Fruit fly (Drosophila melanogaster): ENCODE measurements around the gene Ubqn.
A peak's percentile ranks its signal among the peaks of the same experiment; 100 is the strongest.

The Ubqn gene

DNA sequence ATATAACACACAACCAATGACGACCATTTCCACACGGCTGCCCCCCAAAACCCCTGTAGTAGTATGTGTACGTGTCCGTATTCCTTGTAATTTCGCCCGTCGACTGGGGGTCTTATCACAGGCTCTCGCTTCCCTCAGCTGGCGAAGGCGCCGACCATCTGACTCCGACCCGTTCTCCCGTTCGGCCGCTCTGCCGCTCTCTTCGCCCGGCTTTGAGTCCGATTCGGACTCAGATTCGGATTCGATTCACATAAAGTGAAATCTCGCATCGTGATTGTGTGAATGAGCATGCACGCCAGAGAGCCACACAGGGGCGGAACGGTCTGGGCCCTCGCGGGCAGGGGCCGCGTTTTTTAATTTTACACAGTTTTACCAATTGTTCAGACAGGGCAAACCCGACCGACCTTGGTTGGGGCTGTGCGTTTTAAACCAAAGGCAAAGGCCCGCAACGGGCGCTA is 17.9 kb upstream of the Ubqn start (continued):
- TF ChIP-seq dsx (GFP tag; optimal IDR thresholded peaks at IDR 0.05; ENCODE audit: poor library complexity, severe bottlenecking) (peak; percentile 27), eg (GFP tag; IDR thresholded peaks at IDR 0.05) (peak; percentile 80), Hr4 (GFP tag; optimal IDR thresholded peaks at IDR 0.05) (peak; percentile 23), CG6163 (GFP tag; IDR thresholded peaks at IDR 0.05) (peak; percentile 58; the same call in 2 of the 3 replicates), achi (GFP tag; optimal IDR thresholded peaks at IDR 0.05) (peak; percentile 10), topi (GFP tag; optimal IDR thresholded peaks at IDR 0.05) (peak; percentile 26), CG1621 (tag; optimal IDR thresholded peaks at IDR 0.05) (peak; percentile 55), ss (GFP tag; optimal IDR thresholded peaks at IDR 0.05) (peak in 1 of 2 experiments; percentile 32), CG32006 (GFP tag; optimal IDR thresholded peaks at IDR 0.05) (peak; percentile 48), Blimp-1 (GFP tag; optimal IDR thresholded peaks at IDR 0.05) (peak; percentile 24), lz (GFP tag; optimal IDR thresholded peaks at IDR 0.05) (peak; percentile 57), CG10669 (GFP tag; optimal IDR thresholded peaks at IDR 0.05) (peak; percentile 22), Met (GFP tag; optimal IDR thresholded peaks at IDR 0.05) (peak; percentile 27), CG11294 (GFP tag; IDR thresholded peaks at IDR 0.05) (0 out of 2 replicates have a peak, but pooled peaks have one; percentile 19), pdm3 (GFP tag; optimal IDR thresholded peaks at IDR 0.05) (peak; percentile 36), Eip78C (GFP tag) (peak; percentile 71), CG11902 (GFP tag; optimal IDR thresholded peaks at IDR 0.05) (peak; percentile 92), Gug (GFP tag; IDR thresholded peaks at IDR 0.05) (peak; percentile 32; the same call in 1 of the 2 replicates), fd85E (GFP tag; optimal IDR thresholded peaks at IDR 0.05) (no peak), net (GFP tag; optimal IDR thresholded peaks at IDR 0.05) (no peak)

DNA sequence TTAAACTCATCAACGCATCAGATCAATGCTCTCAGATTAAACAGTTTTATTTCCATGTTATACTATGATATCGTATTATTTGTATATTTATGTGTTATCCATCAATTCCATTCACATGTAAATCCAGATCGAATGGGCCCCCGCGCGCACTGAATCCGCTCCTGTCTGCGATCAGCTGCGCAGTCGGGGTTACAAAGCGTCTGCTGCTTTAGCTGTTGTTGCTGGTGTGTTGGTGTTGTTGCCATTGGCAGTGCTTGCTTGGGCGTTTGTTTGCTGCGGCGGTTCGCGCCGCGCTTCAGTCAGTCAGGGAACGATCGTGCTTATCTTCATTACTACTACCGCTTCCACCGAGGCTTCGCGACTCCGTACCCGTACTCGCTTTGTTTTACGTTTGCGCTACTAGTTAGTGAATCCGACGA is 16.6 kb upstream of the Ubqn start, which contains the start of gene Zw:
TSS of gene Zw (plus strand) at position 262 of the 419 bp plus-strand sequence.
- peak; percentile 34; the same call in 1 of the 2 replicates for TF ChIP-seq CG11294 (GFP tag; IDR thresholded peaks at IDR 0.05)
- TF ChIP-seq Hr39 (GFP tag; optimal IDR thresholded peaks at IDR 0.05), result peak; percentile 73
- peak; percentile 49 for TF ChIP-seq CG3919 (GFP tag; optimal IDR thresholded peaks at IDR 0.05)
- TF ChIP-seq pdm3 (GFP tag; optimal IDR thresholded peaks at IDR 0.05), result peak; percentile 67
- TF ChIP-seq Met (GFP tag; optimal IDR thresholded peaks at IDR 0.05), result peak; percentile 72
- peak; percentile 9 for TF ChIP-seq fd59A (GFP tag; optimal IDR thresholded peaks at IDR 0.05)
- peak; percentile 2 for TF ChIP-seq CG1621 (tag; optimal IDR thresholded peaks at IDR 0.05)
- peak; percentile 60 for TF ChIP-seq CG31627 (GFP tag; optimal IDR thresholded peaks at IDR 0.05)
- TF ChIP-seq CG6276 (GFP tag; optimal IDR thresholded peaks at IDR 0.05), result no peak
- TF ChIP-seq CG15336 (GFP tag; IDR thresholded peaks at IDR 0.05), result peak; percentile 43; the same call in 1 of the 2 replicates
- no peak for TF ChIP-seq CG10631 (GFP tag; optimal IDR thresholded peaks at IDR 0.05)
- TF ChIP-seq CG8319 (GFP tag; optimal IDR thresholded peaks at IDR 0.05), result no peak
- TF ChIP-seq dac (GFP tag; optimal IDR thresholded peaks at IDR 0.05), result peak; percentile 16
- peak; percentile 36 for TF ChIP-seq CG3032 (tag; optimal IDR thresholded peaks at IDR 0.05)
- TF ChIP-seq CG7368 (GFP tag; optimal IDR thresholded peaks at IDR 0.05), result peak; percentile 4
- TF ChIP-seq esn (GFP tag; optimal IDR thresholded peaks at IDR 0.05), result peak; percentile 65
- TF ChIP-seq Eip93F (GFP tag; optimal IDR thresholded peaks at IDR 0.05), result peak; percentile 44
- TF ChIP-seq Blimp-1 (GFP tag; optimal IDR thresholded peaks at IDR 0.05), result no peak
- peak; percentile 60 for TF ChIP-seq Ets21C (GFP tag; optimal IDR thresholded peaks at IDR 0.05)
- peak; percentile 2 for TF ChIP-seq spab (GFP tag; optimal IDR thresholded peaks at IDR 0.05)
- peak; percentile 33 for TF ChIP-seq CG6854 (GFP tag; optimal IDR thresholded peaks at IDR 0.05)
- TF ChIP-seq CG34406 (GFP tag; optimal IDR thresholded peaks at IDR 0.05), result peak; percentile 4
- TF ChIP-seq svp (GFP tag), result peak; percentile 91
- TF ChIP-seq topi (GFP tag; optimal IDR thresholded peaks at IDR 0.05), result peak; percentile 66
- peak; percentile 74 for TF ChIP-seq eg (GFP tag; IDR thresholded peaks at IDR 0.05)
- peak; percentile 49 for TF ChIP-seq CG6792 (GFP tag; optimal IDR thresholded peaks at IDR 0.05)
- peak; percentile 15 to 31 for TF ChIP-seq ss (GFP tag; optimal IDR thresholded peaks at IDR 0.05)
- TF ChIP-seq CG16779 (tag; optimal IDR thresholded peaks at IDR 0.05), result peak; percentile 19
- peak; percentile 71 for TF ChIP-seq CG6163 (GFP tag; IDR thresholded peaks at IDR 0.05)
- TF ChIP-seq Sox14 (GFP tag; optimal IDR thresholded peaks at IDR 0.05), result peak; percentile 65
- TF ChIP-seq CG32006 (GFP tag; optimal IDR thresholded peaks at IDR 0.05), result peak; percentile 55
- peak; percentile 72 for TF ChIP-seq cyc (GFP tag; optimal IDR thresholded peaks at IDR 0.05)
- TF ChIP-seq vri (GFP tag; optimal IDR thresholded peaks at IDR 0.05), result peak; percentile 55
- peak; percentile 44 for TF ChIP-seq net (GFP tag; optimal IDR thresholded peaks at IDR 0.05)
- TF ChIP-seq fkh (GFP tag; optimal IDR thresholded peaks at IDR 0.05), result peak; percentile 44
- no peak for TF ChIP-seq CG8119 (GFP tag; IDR thresholded peaks at IDR 0.05)
- TF ChIP-seq Ets96B (tag; optimal IDR thresholded peaks at IDR 0.05), result peak; percentile 38
- peak; percentile 39 for TF ChIP-seq OdsH (GFP tag; optimal IDR thresholded peaks at IDR 0.05)
- peak; percentile 26 for TF ChIP-seq Lpt (GFP tag; optimal IDR thresholded peaks at IDR 0.05)
